Worm (Caenorhabditis elegans): ENCODE data around the gene spp-29.

- TF ChIP-seq jun-1 (tag; optimal IDR thresholded peaks at IDR 0.05) (no peak), unc-62 (GFP tag; optimal IDR thresholded peaks at IDR 0.05) (no peak), mdl-1 (tag; optimal IDR thresholded peaks at IDR 0.05) (no peak), nhr-28 (tag; optimal IDR thresholded peaks at IDR 0.05) (no peak), R02D3.7 (tag; optimal IDR thresholded peaks at IDR 0.05) (no peak), egl-27 (tag; optimal IDR thresholded peaks at IDR 0.05) (no peak), nhr-76 (tag; optimal IDR thresholded peaks at IDR 0.05) (no peak), nhr-12 (tag; optimal IDR thresholded peaks at IDR 0.05) (no peak), nhr-11 (tag; optimal IDR thresholded peaks at IDR 0.05) (no peak)
These were observed 4.1 kb upstream of the spp-29 start, which contains the start of the genes Y26G10.5 and srh-32 for ce11 chrV:17700728-17701262.
